Worm (Caenorhabditis elegans): Measurements from ENCODE around the gene C35D10.1.

The C35D10.1 gene

ce11 chrIII:4895313-4895712 is 15.8 kb downstream of the C35D10.1 start:
- no peak for TF ChIP-seq skn-1 (tag; optimal IDR thresholded peaks at IDR 0.05)
- no peak for TF ChIP-seq sma-3 (GFP tag; optimal IDR thresholded peaks at IDR 0.05)
- TF ChIP-seq F13H6.1 (tag; optimal IDR thresholded peaks at IDR 0.05) = no peak
- no peak for TF ChIP-seq nhr-23 (tag; optimal IDR thresholded peaks at IDR 0.05)
- no peak for TF ChIP-seq fos-1 (tag; optimal IDR thresholded peaks at IDR 0.05)
- TF ChIP-seq nhr-6 (tag; optimal IDR thresholded peaks at IDR 0.05) = no peak
- no peak for TF ChIP-seq crh-2 (tag; optimal IDR thresholded peaks at IDR 0.05)
- TF ChIP-seq mbf-1 (tag; optimal IDR thresholded peaks at IDR 0.05) = no peak
- no peak for TF ChIP-seq nhr-129 (tag; optimal IDR thresholded peaks at IDR 0.05)
- no peak for TF ChIP-seq ztf-4 (tag; optimal IDR thresholded peaks at IDR 0.05)
- no peak for TF ChIP-seq unc-39 (tag; optimal IDR thresholded peaks at IDR 0.05)
- no peak for TF ChIP-seq alr-1 (tag; optimal IDR thresholded peaks at IDR 0.05)
- TF ChIP-seq sem-4 (tag; optimal IDR thresholded peaks at IDR 0.05) = no peak

ce11 chrIII:4899035-4899578 is 19.6 kb downstream of the C35D10.1 start, which contains the start of gene nhl-2:
TSS of gene nhl-2 (minus strand) at chrIII:4899085.
- TF ChIP-seq ama-1 (optimal IDR thresholded peaks at IDR 0.05) (no peak), ztf-1 (GFP tag; conservative IDR thresholded peaks at IDR 0.05) (no peak), ceh-16 (tag; optimal IDR thresholded peaks at IDR 0.05) (no peak), snpc-4 (tag; optimal IDR thresholded peaks at IDR 0.05) (no peak), aly-2 (tag; optimal IDR thresholded peaks at IDR 0.05) (no peak), elt-1 (tag; optimal IDR thresholded peaks at IDR 0.05) (no peak), sem-4 (tag; optimal IDR thresholded peaks at IDR 0.05) (no peak)

- peak; percentile 19 for TF ChIP-seq elt-1 (tag; optimal IDR thresholded peaks at IDR 0.05)
- TF ChIP-seq zag-1 (tag; optimal IDR thresholded peaks at IDR 0.05) = peak; percentile 98
- TF ChIP-seq dmd-4 (tag; optimal IDR thresholded peaks at IDR 0.05) = peak; percentile 68
- TF ChIP-seq elt-3 (tag; optimal IDR thresholded peaks at IDR 0.05) = no peak
- TF ChIP-seq sem-4 (tag; optimal IDR thresholded peaks at IDR 0.05) = peak; percentile 99
- peak; percentile 98 for TF ChIP-seq egl-27 (tag; optimal IDR thresholded peaks at IDR 0.05)
- peak; percentile 95 for TF ChIP-seq unc-62 (GFP tag; optimal IDR thresholded peaks at IDR 0.05)
- no peak for TF ChIP-seq nhr-23 (tag; optimal IDR thresholded peaks at IDR 0.05)
- peak; percentile 99 for TF ChIP-seq nhr-25 (tag; optimal IDR thresholded peaks at IDR 0.05)
- TF ChIP-seq aly-2 (tag; optimal IDR thresholded peaks at IDR 0.05) = no peak
- no peak for TF ChIP-seq ztf-11 (tag; optimal IDR thresholded peaks at IDR 0.05)
- peak; percentile 93 for TF ChIP-seq gmeb-1 (tag; optimal IDR thresholded peaks at IDR 0.05)
- TF ChIP-seq lsy-2 (tag; optimal IDR thresholded peaks at IDR 0.05) = peak; percentile 94 to 97
- peak; percentile 87 for TF ChIP-seq nhr-237 (tag; optimal IDR thresholded peaks at IDR 0.05)
- peak; percentile 41 for TF ChIP-seq skn-1 (tag; optimal IDR thresholded peaks at IDR 0.05)
- peak; percentile 92 for TF ChIP-seq ceh-82 (tag; optimal IDR thresholded peaks at IDR 0.05)
- TF ChIP-seq sma-3 (GFP tag; optimal IDR thresholded peaks at IDR 0.05) = peak; percentile 100
- peak; percentile 99 for TF ChIP-seq ceh-16 (tag; optimal IDR thresholded peaks at IDR 0.05)
- TF ChIP-seq fos-1 (tag; optimal IDR thresholded peaks at IDR 0.05) = peak; percentile 100
- TF ChIP-seq unc-39 (tag; optimal IDR thresholded peaks at IDR 0.05) = no peak
- peak; percentile 69 for TF ChIP-seq R02D3.7 (tag; optimal IDR thresholded peaks at IDR 0.05)
- peak; percentile 99 for TF ChIP-seq crh-2 (tag; optimal IDR thresholded peaks at IDR 0.05)
- peak; percentile 96 for TF ChIP-seq mab-5 (tag; optimal IDR thresholded peaks at IDR 0.05)
- TF ChIP-seq mbf-1 (tag; optimal IDR thresholded peaks at IDR 0.05) = no peak
- TF ChIP-seq nhr-6 (tag; optimal IDR thresholded peaks at IDR 0.05) = peak; percentile 97
- peak; percentile 98 for TF ChIP-seq lin-13 (GFP tag; optimal IDR thresholded peaks at IDR 0.05)
- peak; percentile 88 for TF ChIP-seq ZK546.5 (tag; optimal IDR thresholded peaks at IDR 0.05)
- TF ChIP-seq sma-9 (GFP tag; optimal IDR thresholded peaks at IDR 0.05) = peak; percentile 99
- no peak for TF ChIP-seq sma-9 (tag; optimal IDR thresholded peaks at IDR 0.05)
- TF ChIP-seq nhr-11 (tag; optimal IDR thresholded peaks at IDR 0.05) = no peak
- TF ChIP-seq ztf-1 (GFP tag; conservative IDR thresholded peaks at IDR 0.05) = 0 out of 2 replicates have a peak, but pooled peaks have one; percentile 58
- TF ChIP-seq C34F6.9 (tag; optimal IDR thresholded peaks at IDR 0.05) = peak; percentile 99
- peak; percentile 99 for TF ChIP-seq lin-11 (tag; optimal IDR thresholded peaks at IDR 0.05)
- peak; percentile 94 to 99 for TF ChIP-seq mdl-1 (tag; optimal IDR thresholded peaks at IDR 0.05)
- peak; percentile 67 for TF ChIP-seq alr-1 (tag; optimal IDR thresholded peaks at IDR 0.05)
- TF ChIP-seq lin-39 (tag; optimal IDR thresholded peaks at IDR 0.05) = peak; percentile 77
- TF ChIP-seq F13H6.1 (tag; optimal IDR thresholded peaks at IDR 0.05) = peak; percentile 100
- peak; percentile 99 for TF ChIP-seq ztf-4 (tag; optimal IDR thresholded peaks at IDR 0.05)
- TF ChIP-seq unc-55 (GFP tag; optimal IDR thresholded peaks at IDR 0.05) = peak; percentile 99
- peak; percentile 65 for TF ChIP-seq nhr-12 (tag; optimal IDR thresholded peaks at IDR 0.05)
- TF ChIP-seq Y55F3AM.14 (GFP tag; optimal IDR thresholded peaks at IDR 0.05) = peak; percentile 99
- peak; percentile 99 for TF ChIP-seq nhr-21 (tag; optimal IDR thresholded peaks at IDR 0.05)
- TF ChIP-seq peb-1 (tag; optimal IDR thresholded peaks at IDR 0.05) = peak; percentile 41
- TF ChIP-seq nhr-129 (tag; optimal IDR thresholded peaks at IDR 0.05) = peak; percentile 99
- TF ChIP-seq snpc-4 (tag; optimal IDR thresholded peaks at IDR 0.05) = peak; percentile 89
- peak; percentile 99 for TF ChIP-seq blmp-1 (tag; optimal IDR thresholded peaks at IDR 0.05; ENCODE audit: insufficient read depth)
Measured at ce11 chrIII:4899728-4900127, 20.2 kb downstream of the C35D10.1 start.

Measured in whole organism, L2 larva.